Worm (Caenorhabditis elegans) whole organism, L4 larva: ENCODE data around the gene syx-4.
"Not testable (repeated sequence)": the region's sequence is repeated elsewhere in the genome, so short reads cannot be mapped to it uniquely, and the experiment has no call there.

ENCODE experiments used
- D1046.2 ChIP-seq: fragments of 200-800 bp; sonication (Bioruptor generic); IDR thresholded peaks from 2 replicates; pipeline ENCODE4 v1.3.6; 2022; ENCODE audit warnings: missing genetic modification characterization, missing compliant biosample characterization
- F26F4.8 ChIP-seq: fragments of 200-800 bp; sonication (Bioruptor generic); conservative IDR thresholded peaks from 2 replicates; pipeline ENCODE4 v1.3.6; 2022; ENCODE audit warnings: missing genetic modification characterization, missing compliant biosample characterization
- F37D6.2 ChIP-seq: sonication (generic microtip); optimal IDR thresholded peaks from 2 replicates; lab custom pipeline; 2016; ENCODE audit warnings: mild to moderate bottlenecking, missing genetic modification characterization, missing compliant biosample characterization
- F44E2.7 ChIP-seq: fragments of 200-800 bp; sonication (Bioruptor generic); IDR thresholded peaks from 2 replicates; pipeline ENCODE4 v2.1.2; 2022; ENCODE audit warnings: missing genetic modification characterization, missing compliant biosample characterization
- F49E8.2 ChIP-seq: sonication (generic microtip); optimal IDR thresholded peaks from 2 replicates; lab custom pipeline; 2016; ENCODE audit warnings: missing compliant biosample characterization, mild to moderate bottlenecking, missing genetic modification characterization, borderline replicate concordance
- T20F7.1 ChIP-seq: fragments of 200-800 bp; sonication (Bioruptor generic); optimal IDR thresholded peaks from 2 replicates; lab custom pipeline; 2018; ENCODE audit warnings: mild to moderate bottlenecking, missing genetic modification characterization, missing compliant biosample characterization
- Y105C5A.15 ChIP-seq: fragments of 200-800 bp; sonication (Bioruptor generic); IDR thresholded peaks from 2 replicates; pipeline ENCODE4 v1.3.6; 2022; ENCODE audit warnings: missing genetic modification characterization, missing compliant biosample characterization
- Y75B8A.6 ChIP-seq: fragments of 200-800 bp; sonication (Bioruptor generic); IDR thresholded peaks from 2 replicates; pipeline ENCODE4 v1.3.6; 2022; ENCODE audit warnings: missing genetic modification reagents, missing genetic modification characterization, missing compliant biosample characterization
- ZK546.5 ChIP-seq, 2 experiments: sonication (generic microtip); optimal IDR thresholded peaks; 2 replicates each; lab custom pipeline; 2017; ENCODE audit warnings: missing biosample characterization in 2 of 2, missing genetic modification characterization in 2 of 2
- aha-1 ChIP-seq: fragments of 150-350 bp; peaks from one replicate; lab custom pipeline; 2014; ENCODE audit warnings: missing biosample characterization, missing genetic modification characterization
- ama-1 ChIP-seq: fragments of 150-350 bp; optimal IDR thresholded peaks from 2 replicates; lab custom pipeline; 2014; ENCODE audit warnings: inconsistent platforms, mixed read lengths
- ceh-32 ChIP-seq: sonication (generic microtip); optimal IDR thresholded peaks from 2 replicates; lab custom pipeline; 2016; ENCODE audit warnings: mild to moderate bottlenecking, missing genetic modification characterization, missing compliant biosample characterization; ENCODE audit not compliant: poor library complexity
- ceh-62 ChIP-seq: sonication (generic microtip); optimal IDR thresholded peaks from 2 replicates; lab custom pipeline; 2017; ENCODE audit warnings: missing biosample characterization, missing genetic modification characterization
- ceh-82 ChIP-seq: sonication (generic microtip); optimal IDR thresholded peaks from 2 replicates; lab custom pipeline; 2017; ENCODE audit warnings: missing biosample characterization, missing genetic modification characterization
- dmd-6 ChIP-seq: fragments of 200-800 bp; sonication (Bioruptor generic); IDR thresholded peaks from 2 replicates; pipeline ENCODE4 v1.3.6; 2022; ENCODE audit warnings: missing genetic modification reagents, missing genetic modification characterization, missing compliant biosample characterization
- dmd-8 ChIP-seq: fragments of 200-800 bp; sonication (Bioruptor generic); IDR thresholded peaks from 2 replicates; pipeline ENCODE4 v1.3.6; 2022; ENCODE audit warnings: missing genetic modification characterization, missing compliant biosample characterization
- dve-1 ChIP-seq: sonication (generic microtip); optimal IDR thresholded peaks from 2 replicates; lab custom pipeline; 2017; ENCODE audit warnings: antibody characterized with exemption, mild to moderate bottlenecking, missing genetic modification characterization, missing compliant biosample characterization; ENCODE audit not compliant: insufficient read depth
- jun-1 ChIP-seq: fragments of 150-350 bp; optimal IDR thresholded peaks from 2 replicates; lab custom pipeline; 2014; ENCODE audit warnings: missing biosample characterization, missing genetic modification reagents, missing genetic modification characterization
- lim-7 ChIP-seq: fragments of 200-800 bp; sonication (Bioruptor generic); IDR thresholded peaks from 2 replicates; pipeline ENCODE4 v1.3.6; 2022; ENCODE audit warnings: missing genetic modification characterization, missing compliant biosample characterization
- lin-1 ChIP-seq: fragments of 200-800 bp; sonication (Bioruptor generic); IDR thresholded peaks from 2 replicates; pipeline ENCODE4 v1.3.6; 2022; ENCODE audit warnings: missing genetic modification reagents, missing genetic modification characterization, missing compliant biosample characterization
- lin-15B ChIP-seq: fragments of 150-350 bp; sonication (generic microtip); optimal IDR thresholded peaks from 3 replicates; lab custom pipeline; 2014; ENCODE audit warnings: missing biosample characterization, missing genetic modification characterization
- lin-38 ChIP-seq: fragments of 200-800 bp; sonication (Bioruptor generic); IDR thresholded peaks from 2 replicates; pipeline ENCODE4 v1.3.6; 2022; ENCODE audit warnings: missing genetic modification reagents, missing genetic modification characterization, missing compliant biosample characterization
- lsy-2 ChIP-seq, 2 experiments: fragments of 150-350 bp in 1 of 2; sonication (generic microtip) in 1 of 2; optimal IDR thresholded peaks; 2 replicates each; lab custom pipeline; 2014 to 2017; ENCODE audit warnings: missing biosample characterization in 2 of 2, missing genetic modification characterization in 2 of 2
- madf-9 ChIP-seq: fragments of 200-800 bp; sonication (Bioruptor generic); conservative IDR thresholded peaks from 2 replicates; pipeline ENCODE4 v1.3.6; 2022; ENCODE audit warnings: missing genetic modification reagents, missing genetic modification characterization, missing compliant biosample characterization
- mdl-1 ChIP-seq, 2 experiments: fragments of 150-350 bp in 1 of 2; sonication (generic microtip) in 1 of 2; optimal IDR thresholded peaks; 2 replicates each; lab custom pipeline; 2014 to 2017; ENCODE audit warnings: missing biosample characterization in 2 of 2, missing genetic modification characterization in 2 of 2
- mdt-29 ChIP-seq: fragments of 200-800 bp; sonication (Bioruptor generic); IDR thresholded peaks from 2 replicates; pipeline ENCODE4 v1.3.6; 2022; ENCODE audit warnings: missing genetic modification reagents, missing genetic modification characterization, missing compliant biosample characterization
- mep-1 ChIP-seq: fragments of 150-350 bp; sonication (generic microtip); optimal IDR thresholded peaks from 3 replicates; lab custom pipeline; 2014; ENCODE audit warnings: missing biosample characterization, missing genetic modification characterization
- nhr-237 ChIP-seq: sonication (generic microtip); optimal IDR thresholded peaks from 2 replicates; lab custom pipeline; 2017; ENCODE audit warnings: missing biosample characterization, missing genetic modification characterization
- nhr-28 ChIP-seq: fragments of 150-350 bp; optimal IDR thresholded peaks from 2 replicates; lab custom pipeline; 2014; ENCODE audit warnings: missing biosample characterization, missing genetic modification characterization
- nhr-41 ChIP-seq: fragments of 200-800 bp; sonication (Bioruptor generic); IDR thresholded peaks from 2 replicates; pipeline ENCODE4 v1.3.6; 2022; ENCODE audit warnings: missing genetic modification reagents, missing genetic modification characterization, missing compliant biosample characterization
- nhr-48 ChIP-seq: sonication (generic microtip); optimal IDR thresholded peaks from 2 replicates; lab custom pipeline; 2016; ENCODE audit warnings: mild to moderate bottlenecking, missing genetic modification characterization, missing compliant biosample characterization
- pha-4 ChIP-seq, 2 experiments: fragments of 150-350 bp in 1 of 2; fragments of 200-800 bp in 1 of 2; sonication (Bioruptor generic) in 1 of 2; IDR thresholded peaks in 1 of 2; optimal IDR thresholded peaks in 1 of 2; 2 replicates each; pipeline versions ENCODE4 v1.3.6 to Lab custom; 2014 to 2022; ENCODE audit warnings: missing genetic modification characterization in 2 of 2, missing genetic modification reagents in 2 of 2, missing biosample characterization in 1 of 2, missing compliant biosample characterization in 1 of 2
- rbr-2 ChIP-seq: sonication (generic microtip); optimal IDR thresholded peaks from 2 replicates; lab custom pipeline; 2016; ENCODE audit warnings: missing genotype, missing genetic modification characterization, missing compliant biosample characterization
- spr-1 ChIP-seq: sonication (generic microtip); optimal IDR thresholded peaks from 2 replicates; lab custom pipeline; 2016; ENCODE audit warnings: mild to moderate bottlenecking, missing genetic modification characterization, missing compliant biosample characterization
- spr-3 ChIP-seq: fragments of 200-800 bp; sonication (Bioruptor generic); optimal IDR thresholded peaks from 2 replicates; lab custom pipeline; 2018; ENCODE audit warnings: mild to moderate bottlenecking, missing genetic modification characterization, missing compliant biosample characterization
- tra-1 ChIP-seq: fragments of 200-800 bp; sonication (Bioruptor generic); IDR thresholded peaks from 2 replicates; pipeline ENCODE4 v1.3.6; 2022; ENCODE audit warnings: missing genetic modification reagents, missing genetic modification characterization, missing compliant biosample characterization
- unc-62 ChIP-seq, 3 experiments: fragments of 150-350 bp in 1 of 3; sonication (generic microtip); optimal IDR thresholded peaks in 2 of 3; peaks in 1 of 3; 1 replicate in 1 of 3; 2 replicates in 2 of 3; lab custom pipeline; 2014 to 2017; ENCODE audit warnings: missing biosample characterization in 3 of 3, missing genetic modification characterization in 3 of 3, missing genetic modification reagents in 3 of 3, missing genotype in 1 of 3
- vab-7 ChIP-seq: fragments of 200-800 bp; sonication (Bioruptor generic); IDR thresholded peaks from 2 replicates; pipeline ENCODE4 v1.3.6; 2022; ENCODE audit warnings: missing genetic modification reagents, missing genetic modification characterization, missing compliant biosample characterization
- zip-11 ChIP-seq: fragments of 200-800 bp; sonication (Bioruptor generic); IDR thresholded peaks from 2 replicates; pipeline ENCODE4 v1.3.6; 2022; ENCODE audit warnings: missing genetic modification characterization, missing compliant biosample characterization
- ztf-11 ChIP-seq: fragments of 150-350 bp; optimal IDR thresholded peaks from 2 replicates; lab custom pipeline; 2014; ENCODE audit warnings: missing biosample characterization, missing genetic modification characterization
- ztf-7 ChIP-seq: fragments of 150-350 bp; optimal IDR thresholded peaks from 2 replicates; lab custom pipeline; 2014; ENCODE audit warnings: missing biosample characterization, missing genetic modification characterization

The syx-4 gene

ce11 chrIV:8468729-8469340 is 11.8 kb downstream of the syx-4 start:
- TF ChIP-seq lin-1 (GFP tag; lab: Robert Waterston, UW) (0 out of 2 replicates have a peak, but pooled peaks have one; percentile 8), pha-4 (GFP tag; IDR thresholded peaks at IDR 0.05; lab: Robert Waterston, UW) (0 out of 2 replicates have a peak, but pooled peaks have one; percentile 6), mdt-29 (peak; percentile 79), vab-7 (GFP tag; lab: Robert Waterston, UW) (peak; percentile 46; the same call in 1 of the 2 replicates), Y105C5A.15 (GFP tag; lab: Robert Waterston, UW) (peak; percentile 73; the same call in 1 of the 2 replicates), lim-7 (0 out of 2 replicates have a peak, but pooled peaks have one; percentile 42), F26F4.8 (0 out of 2 replicates have a peak, but pooled peaks have one; percentile 7)
- TF ChIP-seq pha-4 (tag; optimal IDR thresholded peaks at IDR 0.05; lab: Kevin White, UChicago): not testable (repeated sequence)

ce11 chrIV:8472493-8472892 is 15.4 kb downstream of the syx-4 start, which contains the start of gene oat-1:
oat-1 (minus strand) TSS chrIV:8472593.
- TF ChIP-seq ceh-82 (no peak), tra-1 (GFP tag; lab: Robert Waterston, UW) (no peak), ceh-62 (tag; lab: Kevin White, UChicago) (no peak), spr-1 (tag; lab: Kevin White, UChicago) (no peak), jun-1 (no peak), pha-4 (GFP tag; IDR thresholded peaks at IDR 0.05; lab: Robert Waterston, UW) (no peak), pha-4 (tag; optimal IDR thresholded peaks at IDR 0.05; lab: Kevin White, UChicago) (no peak), F49E8.2 (tag; lab: Kevin White, UChicago) (no peak), nhr-237 (tag; lab: Kevin White, UChicago) (no peak), ztf-7 (tag; lab: Kevin White, UChicago) (no peak), T20F7.1 (no peak), ztf-11 (tag; lab: Kevin White, UChicago) (no peak), ceh-32 (tag; lab: Kevin White, UChicago) (no peak)

DNA sequence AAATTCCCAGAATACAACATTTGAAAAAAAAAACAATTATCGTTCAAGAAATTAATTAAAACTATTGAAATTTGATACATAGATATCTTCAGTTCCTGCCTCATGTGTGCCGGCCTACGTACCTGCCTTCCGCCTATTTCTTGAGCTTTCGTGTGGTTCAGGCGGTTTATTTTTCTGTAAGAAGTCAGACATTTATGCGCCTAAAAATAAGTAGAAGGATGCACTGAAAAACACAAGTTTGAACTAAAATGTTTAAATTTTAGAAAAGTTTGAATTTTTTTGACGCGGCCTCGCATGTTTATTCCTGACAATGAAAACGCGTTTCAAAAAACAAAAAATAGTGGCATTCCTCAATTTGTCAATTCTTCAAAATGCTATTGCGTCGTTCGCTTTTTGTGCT is 16.7 kb downstream of the syx-4 start, which contains the start of gene C28C12.11:
Gene C28C12.11, plus strand, starts transcription at position 301 of the 400 bp plus-strand sequence.
- TF ChIP-seq aha-1 (tag; lab: Kevin White, UChicago): peak; percentile 4
- no peak for TF ChIP-seq lin-38 (GFP tag; lab: Robert Waterston, UW)
- TF ChIP-seq unc-62 (GFP tag; optimal IDR thresholded peaks at IDR 0.05 in 1 of 2; lab: Kevin White, UChicago): peak in 1 of 2 experiments; percentile 70
- no peak for TF ChIP-seq unc-62 (tag; optimal IDR thresholded peaks at IDR 0.05; lab: Kevin White, UChicago)

ce11 chrIV:8475030-8475679 is 18.1 kb downstream of the syx-4 start:
- TF ChIP-seq tra-1 (GFP tag; lab: Robert Waterston, UW) (no peak), Y75B8A.6 (no peak), D1046.2 (GFP tag; lab: Robert Waterston, UW) (no peak), lin-15B (tag; lab: Kevin White, UChicago) (no peak), dmd-8 (no peak), ZK546.5 (tag; optimal IDR thresholded peaks at IDR 0.05; lab: Kevin White, UChicago) (no peak), nhr-28 (peak; percentile 82), lsy-2 (tag; optimal IDR thresholded peaks at IDR 0.05; lab: Kevin White, UChicago) (no peak), F44E2.7 (GFP tag; lab: Robert Waterston, UW) (no peak), nhr-41 (GFP tag; lab: Robert Waterston, UW) (no peak), nhr-48 (no peak), madf-9 (GFP tag; lab: Robert Waterston, UW) (no peak), F37D6.2 (no peak), spr-1 (tag; lab: Kevin White, UChicago) (no peak), mep-1 (tag; lab: Kevin White, UChicago) (no peak), F49E8.2 (tag; lab: Kevin White, UChicago) (no peak), unc-62 (GFP tag; optimal IDR thresholded peaks at IDR 0.05 in 1 of 2; lab: Kevin White, UChicago) (peak in 1 of 2 experiments; percentile 96), unc-62 (tag; optimal IDR thresholded peaks at IDR 0.05; lab: Kevin White, UChicago) (no peak), spr-3 (GFP tag; lab: Kevin White, UChicago) (no peak), dve-1 (tag; lab: Kevin White, UChicago) (no peak), zip-11 (GFP tag; lab: Robert Waterston, UW) (no peak), rbr-2 (tag; lab: Kevin White, UChicago) (no peak), lin-1 (GFP tag; lab: Robert Waterston, UW) (no peak), mdl-1 (tag; optimal IDR thresholded peaks at IDR 0.05; lab: Kevin White, UChicago) (peak in 1 of 2 experiments; percentile 44), dmd-6 (GFP tag; lab: Robert Waterston, UW) (peak; percentile 57; the same call in 1 of the 2 replicates), T20F7.1 (no peak), ama-1 (no peak), Y105C5A.15 (GFP tag; lab: Robert Waterston, UW) (no peak)
